Fruit fly (Drosophila melanogaster): Measurements from ENCODE around the gene cindr.

dm6 chr3R:30856596-30856995 is 48.2 kb downstream of the cindr start:
- TF ChIP-seq CG12768 (GFP tag; optimal IDR thresholded peaks at IDR 0.05) (no peak), CG1620 (GFP tag; optimal IDR thresholded peaks at IDR 0.05) (no peak), Mnt (GFP tag; optimal IDR thresholded peaks at IDR 0.05) (no peak), Hr96 (GFP tag; optimal IDR thresholded peaks at IDR 0.05) (no peak), CG33017 (tag; optimal IDR thresholded peaks at IDR 0.05) (no peak), toe (GFP tag; optimal IDR thresholded peaks at IDR 0.05) (no peak), ovo (GFP tag; optimal IDR thresholded peaks at IDR 0.05) (no peak), kay (GFP tag; ENCODE audit: borderline replicate concordance) (no peak), CG7101 (tag; optimal IDR thresholded peaks at IDR 0.05) (no peak), pad (GFP tag; optimal IDR thresholded peaks at IDR 0.05) (no peak), Clk (GFP tag; optimal IDR thresholded peaks at IDR 0.05) (no peak)

Measured in whole organism, adult.